Worm (Caenorhabditis elegans): Measurements from ENCODE around the gene srh-74.

ce11 chrV:11073354-11073753 lies 24.8 kb upstream of the srh-74 start:
- TF ChIP-seq flt-1 (GFP tag; IDR thresholded peaks at IDR 0.05) (no peak), tra-4 (tag; optimal IDR thresholded peaks at IDR 0.05) (no peak), ama-1 (optimal IDR thresholded peaks at IDR 0.05) (no peak), tbx-11 (GFP tag; IDR thresholded peaks at IDR 0.05) (no peak), aly-1 (tag; optimal IDR thresholded peaks at IDR 0.05) (no peak), hmbx-1 (tag; optimal IDR thresholded peaks at IDR 0.05) (no peak), B0310.2 (tag; optimal IDR thresholded peaks at IDR 0.05) (no peak), F13C5.2 (tag; optimal IDR thresholded peaks at IDR 0.05) (no peak), ets-7 (tag; optimal IDR thresholded peaks at IDR 0.05) (no peak), ceh-36 (tag; optimal IDR thresholded peaks at IDR 0.05) (no peak), scrt-1 (GFP tag; IDR thresholded peaks at IDR 0.05) (no peak)

Data from whole organism, early embryonic.